Fruit fly (Drosophila melanogaster): ENCODE data around the gene Pex16.

dm6 chr3L:20809088-20809999 lies 31.3 kb upstream of the Pex16 start, which contains the start of the genes CG3634 and HIPP1:
- TF ChIP-seq CG8301 (tag; optimal IDR thresholded peaks at IDR 0.05) = no peak
- TF ChIP-seq CG13204 (GFP tag; optimal IDR thresholded peaks at IDR 0.05) = no peak
- TF ChIP-seq rn (GFP tag; IDR thresholded peaks at IDR 0.05) = no peak
